Worm (Caenorhabditis elegans): Measurements from ENCODE around the gene C33H5.1.

Gene C33H5.1

DNA sequence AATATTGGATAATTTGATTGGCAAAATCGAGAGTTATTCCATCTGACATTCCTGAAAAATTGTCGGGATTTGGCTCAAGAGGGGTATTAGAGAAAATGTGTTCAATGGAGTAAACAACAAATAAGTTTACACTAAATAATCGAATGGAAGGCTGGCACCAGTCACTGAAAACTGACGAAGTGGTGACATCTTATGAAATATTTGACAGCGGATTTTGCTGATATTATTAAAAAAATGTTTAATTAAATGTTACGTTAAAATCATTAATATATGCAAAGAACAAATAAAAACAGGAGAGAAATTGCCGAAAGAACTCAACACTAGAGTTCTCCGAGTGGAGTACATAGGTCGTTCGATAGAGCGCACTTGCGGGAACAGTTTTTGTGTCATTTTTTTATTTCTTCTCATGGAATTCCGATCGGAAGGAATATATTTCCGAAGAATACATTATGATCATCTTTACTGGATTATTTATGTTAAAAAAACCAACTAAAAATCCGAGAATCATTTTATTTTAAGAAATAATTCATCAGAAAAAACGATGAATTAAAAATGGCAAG is 23.1 kb upstream of the C33H5.1 start, which contains the start of gene tag-322 (continued):
- TF ChIP-seq ZK185.1 (tag; optimal IDR thresholded peaks at IDR 0.05; ENCODE audit: poor library complexity, severe bottlenecking): peak; percentile 35
- TF ChIP-seq egl-44 (GFP tag; IDR thresholded peaks at IDR 0.05): no peak
- TF ChIP-seq C06A6.2 (GFP tag; conservative IDR thresholded peaks at IDR 0.05): no peak
- TF ChIP-seq him-1 (tag; optimal IDR thresholded peaks at IDR 0.05): no peak
- peak in 1 of 3 experiments; percentile 62 for TF ChIP-seq lin-35 (GFP tag; optimal IDR thresholded peaks at IDR 0.05)
- no peak for TF ChIP-seq rpc-1 (optimal IDR thresholded peaks at IDR 0.05)
- no peak for TF ChIP-seq rpc-1 (tag; optimal IDR thresholded peaks at IDR 0.05)
- no peak for TF ChIP-seq dpff-1 (tag; optimal IDR thresholded peaks at IDR 0.05)
- TF ChIP-seq F55B11.4 (tag; optimal IDR thresholded peaks at IDR 0.05; ENCODE audit: borderline replicate concordance, insufficient read depth): no peak
- TF ChIP-seq nfya-1 (tag; optimal IDR thresholded peaks at IDR 0.05; ENCODE audit: borderline replicate concordance, insufficient read depth): no peak
- TF ChIP-seq rcor-1 (GFP tag; IDR thresholded peaks at IDR 0.05): no peak
- TF ChIP-seq unc-130 (GFP tag; optimal IDR thresholded peaks at IDR 0.05): no peak
- TF ChIP-seq lin-54 (GFP tag; optimal IDR thresholded peaks at IDR 0.05): no peak
- TF ChIP-seq lsy-27 (tag; optimal IDR thresholded peaks at IDR 0.05; ENCODE audit: borderline replicate concordance, insufficient read depth): no peak
- TF ChIP-seq F23B12.7 (tag; optimal IDR thresholded peaks at IDR 0.05; ENCODE audit: insufficient read depth): peak; percentile 28
- 0 out of 2 replicates have a peak, but pooled peaks have one; percentile 26 for TF ChIP-seq dox-1 (GFP tag; IDR thresholded peaks at IDR 0.05)
- TF ChIP-seq T26A5.8 (tag; optimal IDR thresholded peaks at IDR 0.05): no peak
- TF ChIP-seq ztf-22 (GFP tag; optimal IDR thresholded peaks at IDR 0.05): no peak
- TF ChIP-seq Y67H2A.10 (GFP tag; conservative IDR thresholded peaks at IDR 0.05): no peak
- 0 out of 2 replicates have a peak, but pooled peaks have one; percentile 6 for TF ChIP-seq hmg-1.2 (GFP tag; IDR thresholded peaks at IDR 0.05)
- TF ChIP-seq B0019.2 (GFP tag; conservative IDR thresholded peaks at IDR 0.05): no peak
- TF ChIP-seq attf-5 (GFP tag; optimal IDR thresholded peaks at IDR 0.05): peak; percentile 19
- TF ChIP-seq repo-1 (tag; optimal IDR thresholded peaks at IDR 0.05): no peak
- TF ChIP-seq lin-40 (tag; optimal IDR thresholded peaks at IDR 0.05): peak; percentile 41
- TF ChIP-seq hlh-12 (tag; optimal IDR thresholded peaks at IDR 0.05): no peak
- no peak for TF ChIP-seq sdz-38 (tag; optimal IDR thresholded peaks at IDR 0.05)
- TF ChIP-seq gei-17 (GFP tag; optimal IDR thresholded peaks at IDR 0.05): no peak
- TF ChIP-seq ceh-91 (GFP tag; IDR thresholded peaks at IDR 0.05): no peak
- no peak for TF ChIP-seq madf-3 (GFP tag; IDR thresholded peaks at IDR 0.05)
- no peak for TF ChIP-seq nhr-120 (GFP tag; IDR thresholded peaks at IDR 0.05)
- TF ChIP-seq lin-26 (GFP tag; IDR thresholded peaks at IDR 0.05): no peak
- no peak for TF ChIP-seq D2030.7 (GFP tag; IDR thresholded peaks at IDR 0.05)
- no peak for TF ChIP-seq nhr-179 (tag; optimal IDR thresholded peaks at IDR 0.05)
- peak; percentile 47; the same call in 1 of the 2 replicates for TF ChIP-seq F33H1.4 (GFP tag; IDR thresholded peaks at IDR 0.05)
- TF ChIP-seq let-607 (tag; optimal IDR thresholded peaks at IDR 0.05): no peak
- TF ChIP-seq xnd-1 (tag; optimal IDR thresholded peaks at IDR 0.05): no peak
- no peak for TF ChIP-seq sptf-2 (GFP tag; optimal IDR thresholded peaks at IDR 0.05)
- TF ChIP-seq ccch-3 (GFP tag; optimal IDR thresholded peaks at IDR 0.05): no peak
- TF ChIP-seq F57A8.1 (GFP tag; optimal IDR thresholded peaks at IDR 0.05): no peak
- TF ChIP-seq nfya-2 (GFP tag; IDR thresholded peaks at IDR 0.05): no peak
- TF ChIP-seq sea-2 (GFP tag; IDR thresholded peaks at IDR 0.05): no peak
- TF ChIP-seq B0261.1 (tag; optimal IDR thresholded peaks at IDR 0.05): no peak
- no peak for TF ChIP-seq snpc-1.1 (tag; optimal IDR thresholded peaks at IDR 0.05; ENCODE audit: insufficient read depth)
- no peak for TF ChIP-seq K12H6.12 (tag; optimal IDR thresholded peaks at IDR 0.05)
- no peak for TF ChIP-seq hsf-1 (GFP tag; IDR thresholded peaks at IDR 0.05)
- no peak for TF ChIP-seq dpl-1 (GFP tag; optimal IDR thresholded peaks at IDR 0.05)
- TF ChIP-seq ceh-58 (GFP tag; IDR thresholded peaks at IDR 0.05): no peak
- no peak for TF ChIP-seq pha-4 (tag; optimal IDR thresholded peaks at IDR 0.05)
